Worm (Caenorhabditis elegans): ENCODE data around the gene H28G03.3.

ce11 chrX:5262033-5262432 lies 35.9 kb upstream of the H28G03.3 start:
- no peak for TF ChIP-seq zag-1 (tag; optimal IDR thresholded peaks at IDR 0.05)
- no peak for TF ChIP-seq dmd-4 (tag; optimal IDR thresholded peaks at IDR 0.05)
- no peak for TF ChIP-seq nhr-11 (tag; optimal IDR thresholded peaks at IDR 0.05)
